Worm (Caenorhabditis elegans) whole organism, early embryonic: Measurements from ENCODE around the gene F58E1.13.

Experiments used
- B0310.2 ChIP-seq: sonication (generic microtip); optimal IDR thresholded peaks from 2 replicates; lab custom pipeline; 2016; ENCODE audit warnings: mild to moderate bottlenecking, missing genetic modification characterization, missing compliant biosample characterization
- aly-1 ChIP-seq: sonication (generic microtip); optimal IDR thresholded peaks from 2 replicates; lab custom pipeline; 2016; ENCODE audit warnings: missing genetic modification characterization, missing compliant biosample characterization
- ama-1 ChIP-seq: fragments of 150-350 bp; optimal IDR thresholded peaks from 2 replicates; lab custom pipeline; 2014
- flt-1 ChIP-seq: fragments of 200-800 bp; sonication (Bioruptor generic); IDR thresholded peaks from 2 replicates; pipeline ENCODE4 v1.3.6; 2022; ENCODE audit warnings: missing genetic modification characterization, missing compliant biosample characterization
- hmg-4 ChIP-seq: fragments of 200-800 bp; sonication (Bioruptor generic); optimal IDR thresholded peaks from 2 replicates; lab custom pipeline; 2018; ENCODE audit warnings: mild to moderate bottlenecking, missing genetic modification characterization, missing compliant biosample characterization
- hnd-1 ChIP-seq: sonication (generic microtip); optimal IDR thresholded peaks from 2 replicates; lab custom pipeline; 2016; ENCODE audit warnings: missing genetic modification characterization, missing compliant biosample characterization
- pes-1 ChIP-seq: fragments of 200-800 bp; sonication (Bioruptor generic); IDR thresholded peaks from 2 replicates; pipeline ENCODE4 v1.3.6; 2022; ENCODE audit warnings: missing genetic modification reagents, missing genetic modification characterization, missing compliant biosample characterization
- scrt-1 ChIP-seq: fragments of 200-800 bp; sonication (Bioruptor generic); IDR thresholded peaks from 2 replicates; pipeline ENCODE4 v1.3.6; 2022; ENCODE audit warnings: missing genetic modification characterization, missing compliant biosample characterization
- sea-1 ChIP-seq: fragments of 200-800 bp; sonication (Bioruptor generic); conservative IDR thresholded peaks from 2 replicates; pipeline ENCODE4 v1.3.6; 2022; ENCODE audit warnings: missing genetic modification characterization, missing compliant biosample characterization
- tra-4 ChIP-seq: sonication (generic microtip); optimal IDR thresholded peaks from 2 replicates; lab custom pipeline; 2017; ENCODE audit warnings: missing genetic modification characterization, missing compliant biosample characterization

ce11 chrII:1725735-1726134 lies 30.1 kb upstream of the F58E1.13 start, which contains the start of gene F45C12.17:
- TF ChIP-seq flt-1 (GFP tag; lab: Robert Waterston, UW), result no peak
- TF ChIP-seq ama-1 (lab: Kevin White, UChicago), result no peak
- no peak for TF ChIP-seq pes-1 (GFP tag; lab: Robert Waterston, UW)
- TF ChIP-seq sea-1 (GFP tag; lab: Robert Waterston, UW), result no peak
- TF ChIP-seq aly-1 (tag; lab: Kevin White, UChicago), result no peak
- no peak for TF ChIP-seq hmg-4 (GFP tag; lab: Kevin White, UChicago)
- no peak for TF ChIP-seq B0310.2
- no peak for TF ChIP-seq scrt-1 (GFP tag; lab: Robert Waterston, UW)
- TF ChIP-seq tra-4 (tag; lab: Kevin White, UChicago), result no peak
- no peak for TF ChIP-seq hnd-1 (tag; lab: Kevin White, UChicago)
